Worm (Caenorhabditis elegans): ENCODE measurements around the gene ZC132.9.
"Not testable (repeated sequence)": the region's sequence is repeated elsewhere in the genome, so short reads cannot be mapped to it uniquely, and the experiment has no call there.

ZC132.9 gene

DNA sequence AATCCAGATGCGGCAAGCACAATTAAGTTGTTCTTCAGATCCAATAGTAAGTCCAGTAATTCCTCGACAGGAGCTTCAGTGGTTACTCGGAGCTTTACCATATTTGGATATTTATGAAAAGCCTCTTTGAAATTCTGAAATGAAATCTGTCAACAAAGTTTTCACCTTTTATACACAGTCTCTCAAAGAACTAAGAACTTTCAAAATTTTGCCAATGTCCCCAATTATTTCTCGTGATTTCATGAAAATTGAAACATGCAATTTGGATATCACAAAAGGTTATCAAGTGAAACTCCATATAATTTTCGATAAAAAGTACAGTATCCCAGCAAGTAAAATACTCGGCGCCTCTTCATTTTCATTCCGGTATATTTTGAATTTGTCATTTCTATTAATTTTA, 23.8 kb downstream of the ZC132.9 start, which contains the start of gene F47D2.11:
TSS of gene F47D2.11 (minus strand) at position 101 of the 400 bp plus-strand sequence.
- no peak for TF ChIP-seq nhr-76 (tag; optimal IDR thresholded peaks at IDR 0.05)
- no peak for TF ChIP-seq lin-13 (GFP tag; optimal IDR thresholded peaks at IDR 0.05)
- no peak for TF ChIP-seq C04F5.9 (tag; optimal IDR thresholded peaks at IDR 0.05)
- no peak for TF ChIP-seq ets-5 (GFP tag; IDR thresholded peaks at IDR 0.05)
- TF ChIP-seq efl-1 (optimal IDR thresholded peaks at IDR 0.05) = no peak
- no peak for TF ChIP-seq efl-1 (GFP tag; optimal IDR thresholded peaks at IDR 0.05 in 1 of 2)
- TF ChIP-seq tbx-2 (tag; optimal IDR thresholded peaks at IDR 0.05) = no peak
- no peak for TF ChIP-seq F16B12.6 (tag; optimal IDR thresholded peaks at IDR 0.05)
- TF ChIP-seq snu-23 (GFP tag; optimal IDR thresholded peaks at IDR 0.05) = no peak
- TF ChIP-seq unc-30 (tag; optimal IDR thresholded peaks at IDR 0.05) = no peak
- TF ChIP-seq tlp-1 (tag; optimal IDR thresholded peaks at IDR 0.05) = no peak
- no peak for TF ChIP-seq ceh-82 (tag; optimal IDR thresholded peaks at IDR 0.05)
- TF ChIP-seq fkh-10 (GFP tag; optimal IDR thresholded peaks at IDR 0.05) = no peak
- no peak for TF ChIP-seq lin-15B (tag; optimal IDR thresholded peaks at IDR 0.05)
- no peak for TF ChIP-seq nhr-19 (GFP tag; conservative IDR thresholded peaks at IDR 0.05)
- TF ChIP-seq aha-1 (tag; optimal IDR thresholded peaks at IDR 0.05) = no peak
- TF ChIP-seq lir-3 (tag; optimal IDR thresholded peaks at IDR 0.05; ENCODE audit: poor library complexity) = no peak

DNA sequence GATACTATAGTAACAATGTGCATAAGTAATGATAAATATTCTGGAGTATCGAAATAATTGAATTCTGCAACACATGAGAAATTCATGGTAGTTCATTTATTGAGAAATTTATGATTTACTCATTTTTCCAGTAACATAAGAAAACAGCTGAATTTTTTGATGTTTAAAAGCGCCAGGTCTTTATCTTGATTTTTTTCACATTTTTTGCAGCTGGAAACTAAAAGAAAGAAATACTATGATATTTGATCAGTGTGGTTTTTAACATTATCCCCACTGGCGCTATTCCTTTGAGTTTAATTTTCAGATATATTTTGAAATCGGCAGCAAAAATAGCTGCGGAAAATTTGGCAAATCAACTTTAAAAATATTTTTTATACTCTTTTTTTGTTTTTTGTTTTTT, 26.3 kb downstream of the ZC132.9 start, which contains the start of gene srh-194:
TSS of gene srh-194 (minus strand) at position 101 of the 400 bp plus-strand sequence.
- TF ChIP-seq nhr-85 (tag) = peak; percentile 6

DNA sequence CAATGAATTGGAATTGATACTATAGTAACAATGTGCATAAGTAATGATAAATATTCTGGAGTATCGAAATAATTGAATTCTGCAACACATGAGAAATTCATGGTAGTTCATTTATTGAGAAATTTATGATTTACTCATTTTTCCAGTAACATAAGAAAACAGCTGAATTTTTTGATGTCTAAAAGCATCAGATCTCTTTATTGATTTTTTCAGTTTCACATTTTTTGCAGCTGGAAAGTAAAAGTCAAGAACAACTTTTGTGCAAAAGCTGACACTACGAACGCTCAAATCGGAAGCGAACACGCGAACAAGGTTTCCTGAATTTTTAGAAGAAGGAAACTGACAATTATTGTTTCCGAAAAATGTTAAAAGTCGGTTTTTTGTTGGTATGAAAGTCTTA, 29.7 kb downstream of the ZC132.9 start, which contains the start of gene srh-193:
TSS of gene srh-193 (minus strand) at position 101 of the 400 bp plus-strand sequence.
- not testable (repeated sequence) for TF ChIP-seq efl-1 (optimal IDR thresholded peaks at IDR 0.05)
- peak in 1 of 2 experiments; percentile 71 for TF ChIP-seq efl-1 (GFP tag; optimal IDR thresholded peaks at IDR 0.05 in 1 of 2)

DNA sequence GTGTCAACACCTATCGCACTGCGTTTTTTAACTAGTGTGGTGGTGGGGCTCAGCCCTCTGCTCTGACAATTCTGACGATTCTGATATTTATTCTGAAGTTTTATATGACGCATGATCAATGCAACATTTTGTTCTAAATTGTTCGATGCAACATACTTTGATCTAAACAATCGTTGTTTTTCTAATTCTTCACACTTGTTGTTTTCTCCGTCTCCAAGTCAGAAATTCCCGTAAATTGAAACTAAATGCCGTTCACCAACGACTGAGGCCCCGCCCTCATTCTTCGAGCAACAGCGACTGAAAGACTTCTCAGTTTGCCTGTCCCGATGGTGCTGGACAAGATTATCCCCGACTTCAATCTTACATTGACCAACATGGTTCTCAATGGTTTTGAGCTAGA, 35.0 kb downstream of the ZC132.9 start, which contains the start of gene srt-19:
TSS of gene srt-19 (plus strand) at position 301 of the 400 bp plus-strand sequence.
- not testable (repeated sequence) for TF ChIP-seq tlp-1, rnt-1, blmp-1 (tag; optimal IDR thresholded peaks at IDR 0.05)

DNA sequence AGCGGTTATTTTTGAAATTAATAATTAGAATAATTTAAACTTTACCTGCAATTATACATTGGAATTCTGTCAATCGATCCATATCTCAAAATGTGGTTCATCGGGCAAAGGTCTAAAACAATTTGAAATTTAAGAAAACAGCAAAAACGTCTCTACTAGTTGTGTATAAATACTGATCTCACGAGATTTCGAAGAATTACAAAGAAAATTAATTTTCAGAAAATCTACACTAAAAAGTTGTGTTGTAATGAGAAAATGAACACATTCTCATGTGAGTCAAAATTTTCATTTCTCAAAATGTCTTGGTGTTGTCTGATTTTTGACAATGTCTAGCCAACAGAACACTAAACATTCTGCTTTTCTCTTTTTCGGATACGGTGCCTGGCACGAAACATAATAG, 38.1 kb downstream of the ZC132.9 start, which contains the start of gene srt-37:
TSS of gene srt-37 (minus strand) at position 101 of the 400 bp plus-strand sequence.
- not testable (repeated sequence) for TF ChIP-seq aly-2, mep-1, snpc-4 (tag; optimal IDR thresholded peaks at IDR 0.05)

DNA sequence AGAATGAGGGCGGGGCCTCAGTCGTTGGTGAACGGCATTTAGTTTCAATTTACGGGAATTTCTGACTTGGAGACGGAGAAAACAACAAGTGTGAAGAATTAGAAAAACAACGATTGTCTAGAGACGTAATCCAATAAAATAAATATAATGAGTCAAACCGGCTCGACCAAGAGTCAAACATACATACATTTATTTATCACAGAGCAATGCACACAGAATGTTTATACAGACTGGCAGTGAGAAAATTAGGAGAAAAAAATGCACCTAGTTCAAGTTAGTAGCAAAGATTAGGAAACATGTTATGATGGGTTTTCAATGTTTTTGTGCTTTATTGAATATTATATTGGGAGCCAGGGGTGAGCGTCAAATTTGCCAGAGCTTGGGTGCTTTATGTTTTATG, 41.0 kb downstream of the ZC132.9 start, which contains the start of gene srt-20:
TSS of gene srt-20 (minus strand) at position 101 of the 400 bp plus-strand sequence.
- not testable (repeated sequence) for TF ChIP-seq F16B12.6 (tag; optimal IDR thresholded peaks at IDR 0.05); ama-1 (optimal IDR thresholded peaks at IDR 0.05); unc-130 (tag; optimal IDR thresholded peaks at IDR 0.05)

DNA sequence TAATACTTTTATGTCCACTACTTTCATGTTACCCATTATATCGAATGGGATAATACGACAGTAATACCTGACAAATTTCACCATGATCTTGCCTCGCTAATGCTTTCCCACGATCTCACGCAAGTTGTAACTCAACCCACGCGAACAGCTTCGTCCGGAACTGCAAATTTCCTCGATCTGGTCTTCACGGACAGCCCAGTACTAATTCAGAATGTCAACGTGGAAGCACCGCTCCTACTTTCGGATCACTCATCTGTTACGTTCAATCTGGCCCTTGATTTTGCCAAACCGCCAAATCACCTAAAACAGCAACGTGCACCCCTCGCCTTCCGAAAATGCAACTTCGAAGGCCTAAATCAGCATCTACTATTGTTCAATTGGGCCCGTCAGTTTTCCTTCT, 46.4 kb downstream of the ZC132.9 start:
- TF ChIP-seq irx-1 (tag; optimal IDR thresholded peaks at IDR 0.05) (no peak), fos-1 (tag; optimal IDR thresholded peaks at IDR 0.05) (no peak), lin-35 (GFP tag; optimal IDR thresholded peaks at IDR 0.05) (no peak), unc-86 (tag; optimal IDR thresholded peaks at IDR 0.05) (no peak), nhr-77 (tag; optimal IDR thresholded peaks at IDR 0.05) (no peak), nhr-90 (tag; optimal IDR thresholded peaks at IDR 0.05; ENCODE audit: poor library complexity) (no peak), elt-2 (tag; optimal IDR thresholded peaks at IDR 0.05) (no peak), sox-4 (tag; optimal IDR thresholded peaks at IDR 0.05) (no peak), lin-14 (GFP tag; optimal IDR thresholded peaks at IDR 0.05) (no peak), nhr-85 (tag) (no peak), hpl-2 (GFP tag; optimal IDR thresholded peaks at IDR 0.05) (no peak), lin-39 (tag; optimal IDR thresholded peaks at IDR 0.05) (no peak), lin-13 (GFP tag; optimal IDR thresholded peaks at IDR 0.05) (no peak), ceh-63 (GFP tag; optimal IDR thresholded peaks at IDR 0.05) (no peak), aly-2 (tag; optimal IDR thresholded peaks at IDR 0.05) (no peak), ceh-82 (tag; optimal IDR thresholded peaks at IDR 0.05) (no peak)

All from whole organism, L1 larva.